Fruit fly (Drosophila melanogaster) whole organism, embryonic: ENCODE data around the gene CG4293.
A peak's percentile ranks its signal among the peaks of the same experiment; 100 is the strongest.

Source experiments
- B-H2 ChIP-seq: fragments of 200-800 bp; sonication (Bioruptor generic); optimal IDR thresholded peaks from 2 replicates; lab custom pipeline; 2018; ENCODE audit warnings: missing biosample characterization, mild to moderate bottlenecking, missing genetic modification characterization
- BtbVII ChIP-seq: fragments of 200-800 bp; sonication (Bioruptor generic); optimal IDR thresholded peaks from 3 replicates; lab custom pipeline; 2017; ENCODE audit warnings: missing biosample characterization, mild to moderate bottlenecking, missing genetic modification characterization
- CG11723 ChIP-seq: fragments of 200-800 bp; sonication (Bioruptor generic); optimal IDR thresholded peaks from 2 replicates; lab custom pipeline; 2017; ENCODE audit warnings: missing biosample characterization, mild to moderate bottlenecking, missing genetic modification characterization
- CG14710 ChIP-seq: fragments of 200-800 bp; sonication (Bioruptor generic); optimal IDR thresholded peaks from 3 replicates; lab custom pipeline; 2019; ENCODE audit warnings: missing biosample characterization, mild to moderate bottlenecking, missing genetic modification characterization, moderate library complexity
- CG14965 ChIP-seq: fragments of 200-800 bp; sonication (Bioruptor generic); optimal IDR thresholded peaks from 2 replicates; lab custom pipeline; 2016; ENCODE audit warnings: missing biosample characterization, missing genetic modification characterization, borderline replicate concordance
- CG15073 ChIP-seq: fragments of 200-800 bp; sonication (Bioruptor generic); optimal IDR thresholded peaks from 2 replicates; lab custom pipeline; 2016; ENCODE audit warnings: missing biosample characterization, missing genetic modification characterization
- CG15269 ChIP-seq: fragments of 200-800 bp; sonication (Bioruptor generic); optimal IDR thresholded peaks from 2 replicates; lab custom pipeline; 2018; ENCODE audit warnings: missing biosample characterization, mild to moderate bottlenecking, missing genetic modification characterization, moderate library complexity
- CG15601 ChIP-seq: fragments of 200-800 bp; sonication (Bioruptor generic); optimal IDR thresholded peaks from 3 replicates; lab custom pipeline; 2019; ENCODE audit warnings: missing biosample characterization, mild to moderate bottlenecking, missing genetic modification characterization, moderate library complexity
- CG17802 ChIP-seq: fragments of 200-800 bp; sonication (Bioruptor generic); optimal IDR thresholded peaks from 2 replicates; lab custom pipeline; 2018; ENCODE audit warnings: missing biosample characterization, mild to moderate bottlenecking, missing genetic modification characterization, moderate library complexity
- CG2129 ChIP-seq: fragments of 200-800 bp; sonication (Bioruptor generic); IDR thresholded peaks from 2 replicates; pipeline ENCODE4 v1.3.6; 2022; ENCODE audit warnings: missing biosample characterization, missing genetic modification characterization; ENCODE audit not compliant: partially characterized antibody
- CG2199 ChIP-seq: fragments of 200-800 bp; sonication (Bioruptor generic); IDR thresholded peaks from 3 replicates; pipeline ENCODE4 v1.3.6; 2022; ENCODE audit warnings: missing biosample characterization, missing genetic modification characterization
- CG2202 ChIP-seq: fragments of 200-800 bp; sonication (Bioruptor generic); optimal IDR thresholded peaks from 2 replicates; lab custom pipeline; 2018; ENCODE audit warnings: missing biosample characterization, mild to moderate bottlenecking, missing genetic modification characterization
- CG32767 ChIP-seq: fragments of 200-800 bp; sonication (Bioruptor generic); IDR thresholded peaks from 2 replicates; pipeline ENCODE4 v1.3.6; 2022; ENCODE audit warnings: missing biosample characterization, missing genetic modification characterization
- CG3407 ChIP-seq: fragments of 200-800 bp; sonication (Bioruptor generic); optimal IDR thresholded peaks from 2 replicates; lab custom pipeline; 2018; ENCODE audit warnings: missing biosample characterization, mild to moderate bottlenecking, missing genetic modification characterization
- CG34376 ChIP-seq: fragments of 200-800 bp; sonication (Bioruptor generic); optimal IDR thresholded peaks from 2 replicates; lab custom pipeline; 2018; ENCODE audit warnings: missing biosample characterization, mild to moderate bottlenecking, missing genetic modification characterization
- CG3838 ChIP-seq: fragments of 200-800 bp; sonication (Bioruptor generic); optimal IDR thresholded peaks from 3 replicates; lab custom pipeline; 2016; ENCODE audit warnings: missing biosample characterization, missing genetic modification characterization
- CG3995 ChIP-seq: fragments of 200-800 bp; sonication (Bioruptor generic); optimal IDR thresholded peaks from 3 replicates; lab custom pipeline; 2016; ENCODE audit warnings: missing biosample characterization, missing genetic modification characterization
- CG6654 ChIP-seq: fragments of 200-800 bp; sonication (Bioruptor generic); optimal IDR thresholded peaks from 2 replicates; lab custom pipeline; 2017; ENCODE audit warnings: missing biosample characterization, mild to moderate bottlenecking, missing genetic modification characterization
- CG6854 ChIP-seq: fragments of 200-800 bp; sonication (Bioruptor generic); optimal IDR thresholded peaks from 3 replicates; lab custom pipeline; 2017; ENCODE audit warnings: missing biosample characterization, mild to moderate bottlenecking, missing genetic modification characterization
- CG9609 ChIP-seq: fragments of 200-800 bp; sonication (Bioruptor generic); optimal IDR thresholded peaks from 3 replicates; lab custom pipeline; 2016; ENCODE audit warnings: missing biosample characterization, missing genetic modification characterization
- Camta ChIP-seq: fragments of 200-800 bp; sonication (Bioruptor generic); optimal IDR thresholded peaks from 2 replicates; lab custom pipeline; 2016; ENCODE audit warnings: missing biosample characterization, missing genetic modification characterization
- CoRest ChIP-seq: fragments of 200-800 bp; sonication (Bioruptor generic); optimal IDR thresholded peaks from 3 replicates; lab custom pipeline; 2018; ENCODE audit warnings: missing biosample characterization, mild to moderate bottlenecking, missing genetic modification characterization, moderate library complexity
- Dad ChIP-seq: fragments of 200-800 bp; sonication (Bioruptor generic); optimal IDR thresholded peaks from 3 replicates; lab custom pipeline; 2016; ENCODE audit warnings: missing biosample characterization, missing genetic modification characterization
- Dfd ChIP-seq, 2 experiments: fragments of >200 bp; optimal IDR thresholded peaks; 2 replicates each; lab custom pipeline; 2017; ENCODE audit warnings: missing biosample characterization in 2 of 2, missing genetic modification characterization in 2 of 2
- Dref ChIP-seq: fragments of 200-800 bp; sonication (Bioruptor generic); IDR thresholded peaks from 2 replicates; pipeline ENCODE4 v1.3.6; 2022; ENCODE audit warnings: missing biosample characterization, missing genetic modification characterization
- Ets97D ChIP-seq: fragments of 200-800 bp; sonication (Bioruptor generic); optimal IDR thresholded peaks from 3 replicates; lab custom pipeline; 2016; ENCODE audit warnings: missing biosample characterization, missing genetic modification characterization
- Fer2 ChIP-seq: fragments of 200-800 bp; sonication (Bioruptor generic); optimal IDR thresholded peaks from 2 replicates; lab custom pipeline; 2018; ENCODE audit warnings: missing biosample characterization, mild to moderate bottlenecking, missing genetic modification characterization, moderate library complexity
- Hmx ChIP-seq: fragments of 200-800 bp; sonication (Bioruptor generic); optimal IDR thresholded peaks from 2 replicates; lab custom pipeline; 2016; ENCODE audit warnings: missing biosample characterization, missing genetic modification characterization
- Hr39 ChIP-seq: fragments of >200 bp; optimal IDR thresholded peaks from 2 replicates; lab custom pipeline; 2017
- Lim3 ChIP-seq: fragments of 200-800 bp; sonication (Bioruptor generic); IDR thresholded peaks from 2 replicates; pipeline ENCODE4 v1.3.6; 2022; ENCODE audit warnings: missing biosample characterization, missing genetic modification characterization
- Oli ChIP-seq: fragments of 200-800 bp; sonication (Bioruptor generic); optimal IDR thresholded peaks from 2 replicates; lab custom pipeline; 2018; ENCODE audit warnings: missing biosample characterization, mild to moderate bottlenecking, missing genetic modification characterization, moderate library complexity
- Sry-δ ChIP-seq: fragments of 200-800 bp; sonication (Bioruptor generic); optimal IDR thresholded peaks from 2 replicates; lab custom pipeline; 2016; ENCODE audit warnings: missing biosample characterization, missing genetic modification characterization
- al ChIP-seq: fragments of 200-800 bp; sonication (Bioruptor generic); IDR thresholded peaks from 2 replicates; pipeline ENCODE4 v1.3.6; 2022; ENCODE audit warnings: missing biosample characterization, missing genetic modification characterization
- ci ChIP-seq: fragments of 200-800 bp; sonication (Bioruptor generic); IDR thresholded peaks from 3 replicates; pipeline ENCODE4 v1.3.6; 2022; ENCODE audit warnings: missing biosample characterization, missing genetic modification characterization
- dmrt11E ChIP-seq: fragments of 200-800 bp; sonication (Bioruptor generic); optimal IDR thresholded peaks from 3 replicates; lab custom pipeline; 2018; ENCODE audit warnings: missing biosample characterization, mild to moderate bottlenecking, missing genetic modification characterization, moderate library complexity
- dysf ChIP-seq: fragments of 200-800 bp; sonication (Bioruptor generic); IDR thresholded peaks from 3 replicates; pipeline ENCODE4 v1.3.6; 2022; ENCODE audit warnings: missing biosample characterization, missing genetic modification characterization
- gcm ChIP-seq: fragments of 200-800 bp; sonication (Bioruptor generic); optimal IDR thresholded peaks from 2 replicates; lab custom pipeline; 2019; ENCODE audit warnings: missing biosample characterization, mild to moderate bottlenecking, missing genetic modification characterization, moderate library complexity
- gem ChIP-seq: fragments of 200-800 bp; sonication (Bioruptor generic); optimal IDR thresholded peaks from 2 replicates; lab custom pipeline; 2019; ENCODE audit warnings: missing biosample characterization, mild to moderate bottlenecking, missing genetic modification characterization, moderate library complexity
- ind ChIP-seq: fragments of 200-800 bp; sonication (Bioruptor generic); optimal IDR thresholded peaks from 3 replicates; lab custom pipeline; 2016; ENCODE audit warnings: missing biosample characterization, missing genetic modification characterization
- ken ChIP-seq: fragments of 200-800 bp; sonication (Bioruptor generic); IDR thresholded peaks from 3 replicates; pipeline ENCODE4 v1.3.6; 2022; ENCODE audit warnings: missing biosample characterization, missing genetic modification characterization
- knrl ChIP-seq: fragments of 200-800 bp; sonication (Bioruptor generic); IDR thresholded peaks from 3 replicates; pipeline ENCODE4 v1.3.6; 2022; ENCODE audit warnings: missing biosample characterization, missing genetic modification characterization; ENCODE audit not compliant: partially characterized antibody
- org-1 ChIP-seq: fragments of 200-800 bp; sonication (Bioruptor generic); optimal IDR thresholded peaks from 2 replicates; lab custom pipeline; 2017; ENCODE audit warnings: missing biosample characterization, missing genetic modification characterization
- p53 ChIP-seq: fragments of 200-800 bp; sonication (Bioruptor generic); optimal IDR thresholded peaks from 2 replicates; lab custom pipeline; 2016; ENCODE audit warnings: missing biosample characterization, missing genetic modification characterization
- pita ChIP-seq: fragments of 200-800 bp; sonication (Bioruptor generic); optimal IDR thresholded peaks from 2 replicates; lab custom pipeline; 2017; ENCODE audit warnings: missing biosample characterization, mild to moderate bottlenecking, missing genetic modification characterization
- tgo ChIP-seq: fragments of 200-800 bp; sonication (Bioruptor generic); IDR thresholded peaks from 3 replicates; pipeline ENCODE4 v1.3.6; 2022; ENCODE audit warnings: missing biosample characterization, missing genetic modification characterization
- tin ChIP-seq: fragments of 200-800 bp; sonication (Bioruptor generic); optimal IDR thresholded peaks from 3 replicates; lab custom pipeline; 2016; ENCODE audit warnings: missing biosample characterization, missing genetic modification characterization
- tup ChIP-seq: fragments of 200-800 bp; sonication (Bioruptor generic); optimal IDR thresholded peaks from 2 replicates; lab custom pipeline; 2016; ENCODE audit warnings: missing biosample characterization, mild to moderate bottlenecking, missing genetic modification characterization, moderate library complexity
- unpg ChIP-seq: fragments of 200-800 bp; sonication (Bioruptor generic); optimal IDR thresholded peaks from 3 replicates; lab custom pipeline; 2018; ENCODE audit warnings: missing biosample characterization, mild to moderate bottlenecking, missing genetic modification characterization, moderate library complexity
- z ChIP-seq: fragments of 200-800 bp; sonication (Bioruptor generic); IDR thresholded peaks from 3 replicates; pipeline ENCODE4 v1.3.6; 2022; ENCODE audit warnings: missing biosample characterization, missing genetic modification characterization
- zen ChIP-seq: fragments of 200-800 bp; sonication (Bioruptor generic); optimal IDR thresholded peaks from 3 replicates; lab custom pipeline; 2018; ENCODE audit warnings: missing biosample characterization, mild to moderate bottlenecking, missing genetic modification characterization, moderate library complexity

CG4293 gene

DNA sequence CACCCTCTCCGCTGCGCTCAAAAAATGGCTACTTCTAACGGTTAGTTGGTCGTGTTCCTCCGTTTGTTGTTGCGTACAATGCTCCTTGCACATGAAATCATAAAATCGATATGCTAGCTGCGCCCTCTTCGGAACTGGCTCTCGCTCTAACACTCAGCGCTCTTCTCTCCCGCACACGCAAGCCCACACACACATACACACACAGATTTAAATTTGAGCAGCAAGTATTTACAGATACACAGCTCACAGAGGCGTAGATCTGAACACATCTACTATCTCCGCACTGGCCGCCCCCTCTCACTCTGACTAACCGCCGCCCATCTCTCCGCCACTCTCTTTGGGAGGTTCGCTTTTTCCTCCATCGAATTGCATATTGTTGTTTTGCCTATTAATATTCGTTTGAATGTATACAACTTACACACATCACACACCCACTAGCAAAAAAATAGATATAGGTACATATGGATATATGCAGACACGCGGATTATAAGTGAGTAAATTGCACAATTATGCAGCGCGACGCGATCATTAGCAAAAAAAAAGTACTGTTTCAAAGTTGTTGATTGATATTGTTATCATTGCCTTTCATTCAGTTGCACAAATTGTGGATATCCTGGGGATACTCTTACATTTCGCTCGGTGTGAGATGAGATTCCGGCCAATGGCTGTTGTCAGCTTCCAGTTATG lies 7.6 kb downstream of the CG4293 start (continued):
- TF ChIP-seq CG2199: peak; percentile 80; the same call in 2 of the 3 replicates
- peak; percentile 28 for TF ChIP-seq CG3995 (GFP tag; lab: Kevin White, UChicago)
- TF ChIP-seq CG14965 (GFP tag; lab: Kevin White, UChicago): peak; percentile 66
- peak; percentile 95 for TF ChIP-seq ci (GFP tag; lab: Robert Waterston, UW)
- peak; percentile 75 for TF ChIP-seq al (GFP tag; lab: Robert Waterston, UW)
- peak; percentile 65 for TF ChIP-seq CG6854 (GFP tag; lab: Kevin White, UChicago)
- no peak for TF ChIP-seq zen (tag; lab: Kevin White, UChicago)
- peak; percentile 60 for TF ChIP-seq tup (GFP tag; lab: Kevin White, UChicago)
- TF ChIP-seq Lim3 (GFP tag; lab: Robert Waterston, UW): no peak
- TF ChIP-seq Dad (GFP tag; lab: Kevin White, UChicago): peak; percentile 80
- TF ChIP-seq CG2202 (tag; lab: Kevin White, UChicago): peak; percentile 53
- TF ChIP-seq Camta (GFP tag; lab: Kevin White, UChicago): peak; percentile 64
- no peak for TF ChIP-seq Hr39
- peak; percentile 8 for TF ChIP-seq CG6654
- TF ChIP-seq Oli: peak; percentile 52
- TF ChIP-seq CG15269 (tag; lab: Kevin White, UChicago): peak; percentile 87
- TF ChIP-seq Dref (GFP tag; lab: Robert Waterston, UW): peak; percentile 49
- peak; percentile 95 for TF ChIP-seq B-H2
- peak; percentile 79 for TF ChIP-seq org-1 (GFP tag; lab: Kevin White, UChicago)
- TF ChIP-seq Dfd (GFP tag; optimal IDR thresholded peaks at IDR 0.05; lab: Kevin White, UChicago): no peak
- TF ChIP-seq dysf (GFP tag; lab: Robert Waterston, UW): peak; percentile 88
- TF ChIP-seq CG11723 (GFP tag; lab: Kevin White, UChicago): peak; percentile 84
- TF ChIP-seq CG15073 (GFP tag; lab: Kevin White, UChicago): no peak
- TF ChIP-seq CG3838: peak; percentile 74
- TF ChIP-seq tin (GFP tag; lab: Kevin White, UChicago): peak; percentile 90
- TF ChIP-seq CG3407: peak; percentile 65
- TF ChIP-seq unpg (GFP tag; lab: Kevin White, UChicago): peak; percentile 74
- TF ChIP-seq gem: peak; percentile 76
- TF ChIP-seq z (GFP tag; lab: Robert Waterston, UW): peak; percentile 59; the same call in 2 of the 3 replicates
- TF ChIP-seq Fer2 (tag; lab: Kevin White, UChicago): peak; percentile 72
- TF ChIP-seq CG34376: peak; percentile 86
- TF ChIP-seq CoRest (tag; lab: Kevin White, UChicago): peak; percentile 52
- peak; percentile 35 for TF ChIP-seq dmrt11E (tag; lab: Kevin White, UChicago)
- no peak for TF ChIP-seq pita (GFP tag; lab: Kevin White, UChicago)
- peak; percentile 16 for TF ChIP-seq CG15601 (tag; lab: Kevin White, UChicago)
- TF ChIP-seq gcm (GFP tag; lab: Kevin White, UChicago): peak; percentile 60
- peak; percentile 88 for TF ChIP-seq ind (GFP tag; lab: Kevin White, UChicago)
- TF ChIP-seq Sry-δ (GFP tag; lab: Kevin White, UChicago): peak; percentile 26
- peak; percentile 85 for TF ChIP-seq tgo
- no peak for TF ChIP-seq CG2129 (GFP tag; lab: Robert Waterston, UW)
- TF ChIP-seq knrl (GFP tag; lab: Robert Waterston, UW): no peak
- peak; percentile 29 for TF ChIP-seq Hmx (GFP tag; lab: Kevin White, UChicago)
- TF ChIP-seq BtbVII: peak; percentile 42
- peak; percentile 81 for TF ChIP-seq p53 (GFP tag; lab: Kevin White, UChicago)
- peak; percentile 85 for TF ChIP-seq CG9609
- TF ChIP-seq CG14710 (tag; lab: Kevin White, UChicago): no peak
- peak; percentile 27 for TF ChIP-seq CG17802
- TF ChIP-seq Ets97D (GFP tag; lab: Kevin White, UChicago): peak; percentile 49
- TF ChIP-seq CG32767 (GFP tag; lab: Robert Waterston, UW): peak; percentile 92
- peak; percentile 88 for TF ChIP-seq ken
